Worm (Caenorhabditis elegans) whole organism, L4/young adult: ENCODE data around the gene tbcb-1.

Experiments
- dao-5 ChIP-seq: sonication (generic microtip); optimal IDR thresholded peaks from 2 replicates; lab custom pipeline; 2016; ENCODE audit warnings: missing genotype, missing genetic modification characterization, moderate library complexity, missing compliant biosample characterization
- him-1 ChIP-seq: sonication (generic microtip); optimal IDR thresholded peaks from 2 replicates; lab custom pipeline; 2016; ENCODE audit warnings: missing genotype, missing genetic modification reagents, missing genetic modification characterization, missing compliant biosample characterization

ce11 chrV:13556297-13556696 lies 35.6 kb upstream of the tbcb-1 start, which contains the start of gene C56A3.6:
- TF ChIP-seq him-1 (no peak), dao-5 (tag; lab: Kevin White, UChicago) (no peak)
